Worm (Caenorhabditis elegans) whole organism, L4 larva: ENCODE measurements around the gene haao-1.

Experiments
- F44E2.7 ChIP-seq: fragments of 200-800 bp; sonication (Bioruptor generic); IDR thresholded peaks from 2 replicates; pipeline ENCODE4 v2.1.2; 2022; ENCODE audit warnings: missing genetic modification characterization, missing compliant biosample characterization
- T20F7.1 ChIP-seq: fragments of 200-800 bp; sonication (Bioruptor generic); optimal IDR thresholded peaks from 2 replicates; lab custom pipeline; 2018; ENCODE audit warnings: mild to moderate bottlenecking, missing genetic modification characterization, missing compliant biosample characterization
- Y105C5A.15 ChIP-seq: fragments of 200-800 bp; sonication (Bioruptor generic); IDR thresholded peaks from 2 replicates; pipeline ENCODE4 v1.3.6; 2022; ENCODE audit warnings: missing genetic modification characterization, missing compliant biosample characterization
- Y48G9A.11 ChIP-seq: fragments of 200-800 bp; sonication (Bioruptor generic); IDR thresholded peaks from 2 replicates; pipeline ENCODE4 v1.3.6; 2022; ENCODE audit warnings: missing genetic modification reagents, missing genetic modification characterization, missing compliant biosample characterization
- Y75B8A.6 ChIP-seq: fragments of 200-800 bp; sonication (Bioruptor generic); IDR thresholded peaks from 2 replicates; pipeline ENCODE4 v1.3.6; 2022; ENCODE audit warnings: missing genetic modification reagents, missing genetic modification characterization, missing compliant biosample characterization
- aha-1 ChIP-seq: fragments of 150-350 bp; peaks from one replicate; lab custom pipeline; 2014; ENCODE audit warnings: missing biosample characterization, missing genetic modification characterization
- aly-2 ChIP-seq: sonication (generic microtip); optimal IDR thresholded peaks from 2 replicates; lab custom pipeline; 2018; ENCODE audit warnings: missing biosample characterization, missing genetic modification characterization
- arid-1 ChIP-seq: fragments of 200-800 bp; sonication (Bioruptor generic); conservative IDR thresholded peaks from 2 replicates; pipeline ENCODE4 v1.3.6; 2022; ENCODE audit warnings: missing genetic modification reagents, missing genetic modification characterization, missing compliant biosample characterization
- ceh-32 ChIP-seq: sonication (generic microtip); optimal IDR thresholded peaks from 2 replicates; lab custom pipeline; 2016; ENCODE audit warnings: mild to moderate bottlenecking, missing genetic modification characterization, missing compliant biosample characterization; ENCODE audit not compliant: poor library complexity
- ceh-62 ChIP-seq: sonication (generic microtip); optimal IDR thresholded peaks from 2 replicates; lab custom pipeline; 2017; ENCODE audit warnings: missing biosample characterization, missing genetic modification characterization
- daf-16 ChIP-seq, 3 experiments: sonication (generic microtip); optimal IDR thresholded peaks; 2 replicates each; lab custom pipeline; 2016 to 2017; ENCODE audit warnings: missing genetic modification characterization in 3 of 3, missing genetic modification reagents in 3 of 3, mild to moderate bottlenecking in 2 of 3, missing compliant biosample characterization in 2 of 3, missing biosample characterization in 1 of 3, moderate library complexity in 1 of 3
- dmd-8 ChIP-seq: fragments of 200-800 bp; sonication (Bioruptor generic); IDR thresholded peaks from 2 replicates; pipeline ENCODE4 v1.3.6; 2022; ENCODE audit warnings: missing genetic modification characterization, missing compliant biosample characterization
- dve-1 ChIP-seq: sonication (generic microtip); optimal IDR thresholded peaks from 2 replicates; lab custom pipeline; 2017; ENCODE audit warnings: antibody characterized with exemption, mild to moderate bottlenecking, missing genetic modification characterization, missing compliant biosample characterization; ENCODE audit not compliant: insufficient read depth
- hif-1 ChIP-seq, 2 experiments: sonication (generic microtip); optimal IDR thresholded peaks; 2 replicates each; lab custom pipeline; 2016 to 2017; ENCODE audit warnings: missing compliant biosample characterization in 2 of 2, missing genetic modification characterization in 2 of 2, missing genetic modification reagents in 2 of 2, missing genotype in 2 of 2, mild to moderate bottlenecking in 1 of 2
- hlh-11 ChIP-seq: fragments of 200-800 bp; sonication (Bioruptor generic); optimal IDR thresholded peaks from 2 replicates; lab custom pipeline; 2018; ENCODE audit warnings: mild to moderate bottlenecking, missing genetic modification characterization, missing compliant biosample characterization
- hlh-30 ChIP-seq: sonication (generic microtip); optimal IDR thresholded peaks from 2 replicates; lab custom pipeline; 2017; ENCODE audit warnings: antibody characterized with exemption, mild to moderate bottlenecking, missing genetic modification characterization, missing compliant biosample characterization; ENCODE audit not compliant: insufficient read depth
- hmg-1.1 ChIP-seq: fragments of 200-800 bp; sonication (Bioruptor generic); IDR thresholded peaks from 2 replicates; pipeline ENCODE4 v1.3.6; 2022; ENCODE audit warnings: missing genetic modification reagents, missing genetic modification characterization, missing compliant biosample characterization
- lin-15B ChIP-seq: fragments of 150-350 bp; sonication (generic microtip); optimal IDR thresholded peaks from 3 replicates; lab custom pipeline; 2014; ENCODE audit warnings: missing biosample characterization, missing genetic modification characterization
- lsy-2 ChIP-seq, 2 experiments: fragments of 150-350 bp in 1 of 2; sonication (generic microtip) in 1 of 2; optimal IDR thresholded peaks; 2 replicates each; lab custom pipeline; 2014 to 2017; ENCODE audit warnings: missing biosample characterization in 2 of 2, missing genetic modification characterization in 2 of 2
- madf-5 ChIP-seq, 2 experiments: fragments of 200-800 bp; sonication (Bioruptor generic); IDR thresholded peaks; 2 replicates each; pipeline ENCODE4 v1.3.6; 2022; ENCODE audit warnings: missing compliant biosample characterization in 2 of 2, missing genetic modification characterization in 2 of 2
- mdt-29 ChIP-seq: fragments of 200-800 bp; sonication (Bioruptor generic); IDR thresholded peaks from 2 replicates; pipeline ENCODE4 v1.3.6; 2022; ENCODE audit warnings: missing genetic modification reagents, missing genetic modification characterization, missing compliant biosample characterization
- mep-1 ChIP-seq: fragments of 150-350 bp; sonication (generic microtip); optimal IDR thresholded peaks from 3 replicates; lab custom pipeline; 2014; ENCODE audit warnings: missing biosample characterization, missing genetic modification characterization
- mes-2 ChIP-seq: sonication (generic microtip); optimal IDR thresholded peaks from 2 replicates; lab custom pipeline; 2016; ENCODE audit warnings: missing genotype, mild to moderate bottlenecking, missing genetic modification characterization, missing compliant biosample characterization; ENCODE audit not compliant: poor library complexity, severe bottlenecking
- mxl-2 ChIP-seq: fragments of 200-800 bp; sonication (Bioruptor generic); conservative IDR thresholded peaks from 2 replicates; pipeline ENCODE4 v1.3.6; 2022; ENCODE audit warnings: missing genetic modification reagents, missing genetic modification characterization, missing compliant biosample characterization
- mxl-3 ChIP-seq: fragments of 200-800 bp; sonication (Bioruptor generic); optimal IDR thresholded peaks from 2 replicates; lab custom pipeline; 2018; ENCODE audit warnings: mild to moderate bottlenecking, missing genetic modification characterization, missing compliant biosample characterization
- nhr-11 ChIP-seq: fragments of 150-350 bp; optimal IDR thresholded peaks from 2 replicates; lab custom pipeline; 2014; ENCODE audit warnings: missing biosample characterization, missing genetic modification characterization
- nhr-237 ChIP-seq: sonication (generic microtip); optimal IDR thresholded peaks from 2 replicates; lab custom pipeline; 2017; ENCODE audit warnings: missing biosample characterization, missing genetic modification characterization
- nhr-28 ChIP-seq: fragments of 150-350 bp; optimal IDR thresholded peaks from 2 replicates; lab custom pipeline; 2014; ENCODE audit warnings: missing biosample characterization, missing genetic modification characterization
- nhr-42 ChIP-seq: fragments of 200-800 bp; sonication (Bioruptor generic); IDR thresholded peaks from 2 replicates; pipeline ENCODE4 v1.3.6; 2022; ENCODE audit warnings: missing genetic modification characterization, missing compliant biosample characterization
- nhr-48 ChIP-seq: sonication (generic microtip); optimal IDR thresholded peaks from 2 replicates; lab custom pipeline; 2016; ENCODE audit warnings: mild to moderate bottlenecking, missing genetic modification characterization, missing compliant biosample characterization
- nhr-76 ChIP-seq: fragments of 150-350 bp; optimal IDR thresholded peaks from 2 replicates; lab custom pipeline; 2014; ENCODE audit warnings: missing biosample characterization, missing genetic modification characterization
- nhr-77 ChIP-seq: fragments of 150-350 bp; optimal IDR thresholded peaks from 2 replicates; lab custom pipeline; 2014; ENCODE audit warnings: missing biosample characterization, missing genetic modification characterization
- php-3 ChIP-seq: fragments of 200-800 bp; sonication (Bioruptor generic); IDR thresholded peaks from 2 replicates; pipeline ENCODE4 v1.3.6; 2022; ENCODE audit warnings: missing genetic modification reagents, missing genetic modification characterization, missing compliant biosample characterization
- pqm-1 ChIP-seq: sonication (generic microtip); optimal IDR thresholded peaks from 2 replicates; lab custom pipeline; 2017; ENCODE audit warnings: missing biosample characterization, missing genetic modification characterization
- rbr-2 ChIP-seq: sonication (generic microtip); optimal IDR thresholded peaks from 2 replicates; lab custom pipeline; 2016; ENCODE audit warnings: missing genotype, missing genetic modification characterization, missing compliant biosample characterization
- set-16 ChIP-seq: fragments of 200-800 bp; sonication (Bioruptor generic); IDR thresholded peaks from 2 replicates; pipeline ENCODE4 v1.3.6; 2022; ENCODE audit warnings: missing genetic modification reagents, missing genetic modification characterization, missing compliant biosample characterization
- unc-130 ChIP-seq: sonication (generic microtip); optimal IDR thresholded peaks from 2 replicates; lab custom pipeline; 2016; ENCODE audit warnings: missing genetic modification reagents, missing genetic modification characterization, missing compliant biosample characterization
- unc-39 ChIP-seq: sonication (generic microtip); optimal IDR thresholded peaks from 2 replicates; lab custom pipeline; 2017; ENCODE audit warnings: missing biosample characterization, missing genetic modification characterization
- unc-62 ChIP-seq, 3 experiments: fragments of 150-350 bp in 1 of 3; sonication (generic microtip); optimal IDR thresholded peaks in 2 of 3; peaks in 1 of 3; 1 replicate in 1 of 3; 2 replicates in 2 of 3; lab custom pipeline; 2014 to 2017; ENCODE audit warnings: missing biosample characterization in 3 of 3, missing genetic modification characterization in 3 of 3, missing genetic modification reagents in 3 of 3, missing genotype in 1 of 3
- zag-1 ChIP-seq: fragments of 150-350 bp; optimal IDR thresholded peaks from 2 replicates; lab custom pipeline; 2014; ENCODE audit warnings: missing biosample characterization, missing genetic modification characterization
- zip-11 ChIP-seq: fragments of 200-800 bp; sonication (Bioruptor generic); IDR thresholded peaks from 2 replicates; pipeline ENCODE4 v1.3.6; 2022; ENCODE audit warnings: missing genetic modification characterization, missing compliant biosample characterization
- zip-2 ChIP-seq: fragments of 150-350 bp; optimal IDR thresholded peaks from 2 replicates; lab custom pipeline; 2014; ENCODE audit warnings: missing biosample characterization, missing genetic modification characterization

The haao-1 gene

ce11 chrV:9516280-9516679, 11.6 kb downstream of the haao-1 start (continued):
- TF ChIP-seq daf-16 (GFP tag; optimal IDR thresholded peaks at IDR 0.05; lab: Kevin White, UChicago) = no peak
- no peak for TF ChIP-seq daf-16 (tag; optimal IDR thresholded peaks at IDR 0.05; lab: Kevin White, UChicago)
- TF ChIP-seq nhr-42 = no peak

- TF ChIP-seq ceh-32 (tag; lab: Kevin White, UChicago) (no peak), set-16 (no peak), nhr-28 (tag; lab: Kevin White, UChicago) (peak; percentile 39), unc-62 (GFP tag; optimal IDR thresholded peaks at IDR 0.05 in 1 of 2; lab: Kevin White, UChicago) (peak in 1 of 2 experiments; percentile 35), unc-62 (tag; optimal IDR thresholded peaks at IDR 0.05; lab: Kevin White, UChicago) (no peak), dve-1 (tag; lab: Kevin White, UChicago) (peak; percentile 24), php-3 (GFP tag; lab: Robert Waterston, UW) (no peak), mes-2 (tag; lab: Kevin White, UChicago) (no peak), hmg-1.1 (no peak)
These were observed 14.1 kb downstream of the haao-1 start, which contains the start of gene C50F4.8 for ce11 chrV:9518832-9519231. Gene C50F4.8 (minus strand): TSS chrV:9518859.

- TF ChIP-seq hif-1 (tag; optimal IDR thresholded peaks at IDR 0.05; lab: Kevin White, UChicago) (no peak), dmd-8 (GFP tag; lab: Robert Waterston, UW) (no peak), aha-1 (tag; lab: Kevin White, UChicago) (peak; percentile 46), F44E2.7 (no peak), unc-62 (GFP tag; optimal IDR thresholded peaks at IDR 0.05 in 1 of 2; lab: Kevin White, UChicago) (peak in 1 of 2 experiments; percentile 62), unc-62 (tag; optimal IDR thresholded peaks at IDR 0.05; lab: Kevin White, UChicago) (no peak)
These were observed 17.0 kb downstream of the haao-1 start for ce11 chrV:9521697-9522096.

- TF ChIP-seq madf-5 (GFP tag; IDR thresholded peaks at IDR 0.05; lab: Robert Waterston, UW) (no peak), Y105C5A.15 (GFP tag; lab: Robert Waterston, UW) (no peak), pqm-1 (no peak)
These were observed 19.4 kb downstream of the haao-1 start, which contains the start of gene C50F4.9 for ce11 chrV:9524099-9524498. Gene C50F4.9 (minus strand): TSS chrV:9524199.

- TF ChIP-seq nhr-28 (tag; lab: Kevin White, UChicago) = peak; percentile 82
- no peak for TF ChIP-seq Y48G9A.11 (GFP tag; lab: Robert Waterston, UW)
- no peak for TF ChIP-seq daf-16 (GFP tag; optimal IDR thresholded peaks at IDR 0.05; lab: Kevin White, UChicago)
- peak; percentile 49 for TF ChIP-seq daf-16 (tag; optimal IDR thresholded peaks at IDR 0.05; lab: Kevin White, UChicago)
- TF ChIP-seq dmd-8 (GFP tag; lab: Robert Waterston, UW) = no peak
- peak; percentile 45 for TF ChIP-seq hlh-30 (tag; lab: Kevin White, UChicago)
- TF ChIP-seq mdt-29 (GFP tag; lab: Robert Waterston, UW) = no peak
- TF ChIP-seq nhr-237 (tag; lab: Kevin White, UChicago) = no peak
- no peak for TF ChIP-seq unc-39 (tag; lab: Kevin White, UChicago)
- no peak for TF ChIP-seq unc-130 (GFP tag; lab: Kevin White, UChicago)
- TF ChIP-seq zag-1 (tag; lab: Kevin White, UChicago) = no peak
- TF ChIP-seq lin-15B = no peak
- peak; percentile 91 for TF ChIP-seq pqm-1
- peak; percentile 51 for TF ChIP-seq nhr-77 (tag; lab: Kevin White, UChicago)
- TF ChIP-seq rbr-2 (tag; lab: Kevin White, UChicago) = no peak
- TF ChIP-seq lsy-2 (tag; optimal IDR thresholded peaks at IDR 0.05; lab: Kevin White, UChicago) = no peak
- TF ChIP-seq mxl-2 (GFP tag; lab: Robert Waterston, UW) = no peak
- TF ChIP-seq T20F7.1 (GFP tag; lab: Kevin White, UChicago) = no peak
- no peak for TF ChIP-seq Y75B8A.6
- TF ChIP-seq hlh-11 = peak; percentile 69
- TF ChIP-seq hmg-1.1 = no peak
- TF ChIP-seq mep-1 = no peak
- TF ChIP-seq ceh-62 (tag; lab: Kevin White, UChicago) = no peak
- TF ChIP-seq aly-2 = no peak
- no peak for TF ChIP-seq nhr-76 (tag; lab: Kevin White, UChicago)
- TF ChIP-seq zip-11 (GFP tag; lab: Robert Waterston, UW) = no peak
- TF ChIP-seq nhr-48 (tag; lab: Kevin White, UChicago) = no peak
- no peak for TF ChIP-seq nhr-11 (tag; lab: Kevin White, UChicago)
- TF ChIP-seq unc-62 (GFP tag; optimal IDR thresholded peaks at IDR 0.05 in 1 of 2; lab: Kevin White, UChicago) = peak in 1 of 2 experiments; percentile 88
- TF ChIP-seq unc-62 (tag; optimal IDR thresholded peaks at IDR 0.05; lab: Kevin White, UChicago) = no peak
- TF ChIP-seq mxl-3 = peak; percentile 51
- no peak for TF ChIP-seq arid-1 (GFP tag; lab: Robert Waterston, UW)
- TF ChIP-seq zip-2 (tag; lab: Kevin White, UChicago) = no peak
These were observed 21.8 kb downstream of the haao-1 start, which contains the start of gene C50F4.1 for ce11 chrV:9526470-9526869. Gene C50F4.1 (plus strand): TSS chrV:9526793.
